Fruit fly (Drosophila melanogaster): ENCODE measurements around the gene trol.

- TF ChIP-seq CG7101 (tag; optimal IDR thresholded peaks at IDR 0.05) (no peak), CG12768 (GFP tag; optimal IDR thresholded peaks at IDR 0.05) (no peak), Hr96 (GFP tag; optimal IDR thresholded peaks at IDR 0.05) (no peak), Clk (GFP tag; optimal IDR thresholded peaks at IDR 0.05) (no peak), tj (GFP tag; optimal IDR thresholded peaks at IDR 0.05) (no peak), bab1 (GFP tag; optimal IDR thresholded peaks at IDR 0.05) (no peak), kay (GFP tag; ENCODE audit: borderline replicate concordance) (no peak), CG5204 (GFP tag; optimal IDR thresholded peaks at IDR 0.05) (no peak), CG33017 (tag; optimal IDR thresholded peaks at IDR 0.05) (no peak), cnc (optimal IDR thresholded peaks at IDR 0.05) (no peak), Crg-1 (GFP tag; optimal IDR thresholded peaks at IDR 0.05) (no peak), ovo (GFP tag; optimal IDR thresholded peaks at IDR 0.05) (no peak), cic (GFP tag; optimal IDR thresholded peaks at IDR 0.05) (no peak), toe (GFP tag; optimal IDR thresholded peaks at IDR 0.05) (no peak)
These were observed 105.0 kb downstream of the trol start for dm6 chrX:2440219-2440618.

Data from whole organism, adult.